Fruit fly (Drosophila melanogaster): ENCODE results near the gene t-cup.

The t-cup gene

DNA sequence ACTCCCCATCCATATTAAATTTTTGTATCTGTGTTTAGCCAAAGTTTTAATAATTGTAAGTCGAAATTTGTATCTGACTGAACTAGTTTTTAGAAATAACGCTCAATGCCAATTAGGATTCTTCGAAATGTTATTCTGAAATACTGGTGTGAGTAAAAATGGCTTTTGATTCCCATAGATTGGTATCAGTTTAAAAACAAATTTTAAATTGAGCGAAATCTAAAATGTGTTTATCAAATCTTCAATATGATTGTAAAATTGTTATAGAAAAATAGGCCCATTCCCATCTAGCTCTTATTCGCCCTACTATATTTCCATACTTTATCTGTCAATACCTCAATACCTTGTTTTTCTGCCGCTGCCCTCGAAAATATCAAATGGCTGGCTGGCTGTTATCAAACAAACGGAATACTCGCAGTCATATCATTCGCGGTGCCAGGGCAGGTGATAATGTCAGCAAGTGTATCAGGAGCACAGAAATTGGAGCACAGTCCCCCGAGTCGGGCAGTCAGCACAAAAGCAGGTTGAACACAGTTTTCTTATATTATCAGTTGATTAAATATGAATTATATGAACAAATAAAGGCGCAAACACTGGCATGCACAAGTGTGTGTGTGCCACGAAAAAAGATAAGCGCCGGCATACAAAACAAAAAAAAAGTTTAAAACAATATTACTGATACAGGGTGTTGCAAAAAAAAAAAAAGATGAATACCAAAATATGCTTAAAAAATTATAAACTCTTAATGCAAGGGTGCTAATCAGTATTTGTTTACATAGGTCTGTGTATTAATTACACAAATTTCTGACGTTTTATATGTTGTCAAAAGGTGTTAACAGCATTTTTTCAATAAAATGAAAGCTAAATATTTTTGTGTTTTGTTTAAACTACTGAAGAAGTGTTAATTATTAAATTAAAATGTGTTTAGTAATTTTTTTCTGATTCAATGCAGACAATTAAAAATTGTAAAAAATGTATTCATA, at the start of gene t-cup:
t-cup (minus strand) TSS at position 51 of the 983 bp plus-strand sequence.
- TF ChIP-seq Myc (optimal IDR thresholded peaks at IDR 0.05): no peak
- no peak for TF ChIP-seq psq (optimal IDR thresholded peaks at IDR 0.05)
- TF ChIP-seq h (optimal IDR thresholded peaks at IDR 0.05): no peak
- no peak for TF ChIP-seq Sin3A (optimal IDR thresholded peaks at IDR 0.05)
- TF ChIP-seq insv (optimal IDR thresholded peaks at IDR 0.05): no peak
- no peak for TF ChIP-seq ttk (optimal IDR thresholded peaks at IDR 0.05)

- TF ChIP-seq psq (optimal IDR thresholded peaks at IDR 0.05) (no peak), Myc (optimal IDR thresholded peaks at IDR 0.05) (no peak), insv (optimal IDR thresholded peaks at IDR 0.05) (no peak), ttk (optimal IDR thresholded peaks at IDR 0.05) (no peak), Sin3A (optimal IDR thresholded peaks at IDR 0.05) (no peak), h (optimal IDR thresholded peaks at IDR 0.05) (no peak)
Observed at dm6 chr2L:12546043-12546942, 49.2 kb upstream of the t-cup start, which contains the start of gene bun. bun (minus strand) TSS chr2L:12546611.

dm6 chr2L:12545335-12546025, 48.3 kb upstream of the t-cup start:
- TF ChIP-seq psq (optimal IDR thresholded peaks at IDR 0.05) (no peak), h (optimal IDR thresholded peaks at IDR 0.05) (no peak), ttk (optimal IDR thresholded peaks at IDR 0.05) (no peak), Sin3A (optimal IDR thresholded peaks at IDR 0.05) (no peak), Myc (optimal IDR thresholded peaks at IDR 0.05) (no peak), insv (optimal IDR thresholded peaks at IDR 0.05) (no peak)

dm6 chr2L:12543851-12544250, 46.7 kb upstream of the t-cup start:
- TF ChIP-seq Myc (optimal IDR thresholded peaks at IDR 0.05) (no peak), ttk (optimal IDR thresholded peaks at IDR 0.05) (no peak)

dm6 chr2L:12543107-12543615, 46.0 kb upstream of the t-cup start:
- no peak for TF ChIP-seq ttk (optimal IDR thresholded peaks at IDR 0.05)
- TF ChIP-seq h (optimal IDR thresholded peaks at IDR 0.05): no peak
- no peak for TF ChIP-seq Sin3A (optimal IDR thresholded peaks at IDR 0.05)

DNA sequence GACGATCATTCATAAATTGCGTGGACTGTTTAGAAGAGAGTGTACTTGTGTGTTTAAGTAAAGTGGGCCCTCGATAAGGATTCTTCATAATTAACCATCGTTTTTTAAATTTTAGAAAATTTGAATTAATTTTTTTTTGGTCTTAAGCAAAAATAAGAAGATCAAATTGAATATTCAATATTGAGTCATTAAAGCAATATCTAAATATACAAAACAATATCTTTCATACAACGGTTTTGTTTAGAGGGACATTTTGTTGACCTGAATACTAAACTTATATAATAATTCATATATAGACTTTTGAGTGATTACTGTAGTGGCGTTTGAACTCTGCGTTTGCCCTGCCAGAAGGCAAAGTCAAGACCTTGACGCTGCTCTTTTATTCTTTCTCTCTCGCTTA, 44.9 kb upstream of the t-cup start:
- no peak for TF ChIP-seq psq (optimal IDR thresholded peaks at IDR 0.05)
- TF ChIP-seq ttk (optimal IDR thresholded peaks at IDR 0.05): no peak
- TF ChIP-seq h (optimal IDR thresholded peaks at IDR 0.05): no peak
- no peak for TF ChIP-seq Sin3A (optimal IDR thresholded peaks at IDR 0.05)
- TF ChIP-seq insv (optimal IDR thresholded peaks at IDR 0.05): no peak
- TF ChIP-seq Myc (optimal IDR thresholded peaks at IDR 0.05): no peak

DNA sequence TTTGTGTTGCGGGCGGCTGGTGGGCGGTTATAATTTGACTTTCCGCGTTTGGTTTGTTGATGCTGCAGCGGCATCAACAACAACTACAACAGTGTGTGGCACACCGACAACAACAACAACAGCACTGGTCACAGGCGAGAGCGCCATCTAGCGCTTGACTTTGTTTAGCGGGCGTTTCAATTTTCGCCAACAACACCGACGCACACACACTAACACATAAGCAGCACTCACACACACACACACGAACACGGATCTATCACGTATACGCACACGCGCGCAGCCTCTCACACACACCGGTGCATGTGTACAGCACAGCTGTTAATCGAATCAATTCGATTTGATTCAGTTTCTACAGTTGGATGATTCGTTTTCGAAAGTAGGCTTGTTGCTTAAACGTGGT, 43.1 kb upstream of the t-cup start:
- TF ChIP-seq Myc (optimal IDR thresholded peaks at IDR 0.05): no peak
- TF ChIP-seq ttk (optimal IDR thresholded peaks at IDR 0.05): no peak
- no peak for TF ChIP-seq insv (optimal IDR thresholded peaks at IDR 0.05)
- TF ChIP-seq psq (optimal IDR thresholded peaks at IDR 0.05): no peak
- TF ChIP-seq Sin3A (optimal IDR thresholded peaks at IDR 0.05): no peak
- no peak for TF ChIP-seq h (optimal IDR thresholded peaks at IDR 0.05)

dm6 chr2L:12539334-12539733, 42.2 kb upstream of the t-cup start:
- TF ChIP-seq insv (optimal IDR thresholded peaks at IDR 0.05): no peak
- no peak for TF ChIP-seq ttk (optimal IDR thresholded peaks at IDR 0.05)
- TF ChIP-seq Myc (optimal IDR thresholded peaks at IDR 0.05): no peak
- no peak for TF ChIP-seq psq (optimal IDR thresholded peaks at IDR 0.05)
- no peak for TF ChIP-seq h (optimal IDR thresholded peaks at IDR 0.05)
- TF ChIP-seq Sin3A (optimal IDR thresholded peaks at IDR 0.05): no peak

DNA sequence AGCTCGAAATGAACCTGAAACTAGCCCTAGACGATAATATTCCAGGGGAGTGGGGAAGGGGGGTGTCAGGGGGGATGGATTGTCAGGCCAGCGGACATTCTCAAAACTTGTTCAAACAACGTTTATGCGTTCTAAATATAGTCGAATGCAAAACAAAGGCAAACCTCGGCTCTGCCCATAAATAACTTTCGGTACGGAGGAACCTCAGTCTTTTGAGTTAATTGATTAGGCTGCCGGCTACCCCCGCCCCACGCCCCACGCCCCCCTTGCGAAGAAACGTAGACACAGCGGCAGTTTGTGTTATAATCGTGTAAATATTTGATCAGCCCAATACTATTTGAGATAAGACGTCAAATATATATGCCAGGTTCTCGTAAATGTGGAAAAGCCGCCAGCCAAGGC, 38.5 kb upstream of the t-cup start:
- TF ChIP-seq Myc (optimal IDR thresholded peaks at IDR 0.05): no peak
- no peak for TF ChIP-seq Sin3A (optimal IDR thresholded peaks at IDR 0.05)
- no peak for TF ChIP-seq insv (optimal IDR thresholded peaks at IDR 0.05)
- no peak for TF ChIP-seq psq (optimal IDR thresholded peaks at IDR 0.05)
- no peak for TF ChIP-seq ttk (optimal IDR thresholded peaks at IDR 0.05)
- no peak for TF ChIP-seq h (optimal IDR thresholded peaks at IDR 0.05)

- TF ChIP-seq h (optimal IDR thresholded peaks at IDR 0.05): no peak
- TF ChIP-seq psq (optimal IDR thresholded peaks at IDR 0.05): no peak
- no peak for TF ChIP-seq Sin3A (optimal IDR thresholded peaks at IDR 0.05)
- TF ChIP-seq ttk (optimal IDR thresholded peaks at IDR 0.05): no peak
- no peak for TF ChIP-seq Myc (optimal IDR thresholded peaks at IDR 0.05)
Observed at dm6 chr2L:12533671-12534402, 36.7 kb upstream of the t-cup start.

DNA sequence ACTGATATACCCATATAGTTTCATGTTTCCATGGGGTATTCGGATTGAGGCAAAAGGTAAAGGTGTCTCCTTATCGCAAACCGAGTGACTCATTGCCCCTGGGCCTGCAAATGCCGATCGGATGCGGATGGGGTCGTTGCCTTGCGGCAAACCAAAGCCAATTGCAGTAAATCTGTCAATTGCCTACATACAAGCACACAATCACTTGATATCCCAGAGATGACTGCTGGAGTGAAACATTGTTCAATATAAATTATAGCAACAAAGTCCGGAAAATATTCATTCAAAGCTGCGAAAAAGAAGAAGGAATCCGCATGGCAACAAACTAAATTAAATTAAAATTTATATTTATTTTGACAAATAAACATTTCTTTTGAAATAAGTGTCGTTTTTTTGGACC, 35.5 kb upstream of the t-cup start:
- no peak for TF ChIP-seq psq (optimal IDR thresholded peaks at IDR 0.05)
- TF ChIP-seq Sin3A (optimal IDR thresholded peaks at IDR 0.05): no peak
- TF ChIP-seq ttk (optimal IDR thresholded peaks at IDR 0.05): no peak
- TF ChIP-seq insv (optimal IDR thresholded peaks at IDR 0.05): no peak
- no peak for TF ChIP-seq h (optimal IDR thresholded peaks at IDR 0.05)
- no peak for TF ChIP-seq Myc (optimal IDR thresholded peaks at IDR 0.05)

Measured in Kc167 (cell line).